Worm (Caenorhabditis elegans) whole organism, L3 larva: Measurements from ENCODE around the gene C08E8.2.

Experiments
- ZK546.5 ChIP-seq: sonication (generic microtip); optimal IDR thresholded peaks from 2 replicates; lab custom pipeline; 2017; ENCODE audit warnings: missing biosample characterization, missing genetic modification characterization
- aly-2 ChIP-seq: fragments of 150-350 bp; optimal IDR thresholded peaks from 2 replicates; lab custom pipeline; 2014; ENCODE audit warnings: missing biosample characterization, missing genetic modification characterization
- ama-1 ChIP-seq: fragments of 150-350 bp; optimal IDR thresholded peaks from 2 replicates; lab custom pipeline; 2018
- ceh-16 ChIP-seq: sonication (generic microtip); optimal IDR thresholded peaks from 2 replicates; lab custom pipeline; 2017; ENCODE audit warnings: missing biosample characterization, missing genetic modification characterization
- ceh-28 ChIP-seq: fragments of 150-350 bp; optimal IDR thresholded peaks from 2 replicates; lab custom pipeline; 2014; ENCODE audit warnings: missing biosample characterization, missing genetic modification reagents, missing genetic modification characterization
- ceh-82 ChIP-seq: fragments of 150-350 bp; optimal IDR thresholded peaks from 2 replicates; lab custom pipeline; 2014; ENCODE audit warnings: missing biosample characterization, missing genetic modification characterization
- daf-12 ChIP-seq: fragments of 150-350 bp; optimal IDR thresholded peaks from 2 replicates; lab custom pipeline; 2014; ENCODE audit warnings: missing biosample characterization, missing genetic modification reagents, missing genetic modification characterization
- egl-27 ChIP-seq: sonication (generic microtip); optimal IDR thresholded peaks from 4 replicates; lab custom pipeline; 2017; ENCODE audit warnings: missing biosample characterization, missing genetic modification reagents, missing genetic modification characterization
- elt-1 ChIP-seq: fragments of 150-350 bp; optimal IDR thresholded peaks from 2 replicates; lab custom pipeline; 2014; ENCODE audit warnings: missing biosample characterization, missing genetic modification characterization
- elt-2 ChIP-seq: sonication (generic microtip); optimal IDR thresholded peaks from 2 replicates; lab custom pipeline; 2016; ENCODE audit warnings: missing genetic modification reagents, mild to moderate bottlenecking, missing genetic modification characterization, missing compliant biosample characterization
- elt-3 ChIP-seq, 3 experiments: fragments of 150-350 bp in 1 of 3; sonication (generic microtip) in 2 of 3; optimal IDR thresholded peaks; 2 replicates in 2 of 3; 4 replicates in 1 of 3; lab custom pipeline; 2014 to 2017; ENCODE audit warnings: missing biosample characterization in 3 of 3, missing genetic modification characterization in 3 of 3
- fkh-10 ChIP-seq: sonication (generic microtip); optimal IDR thresholded peaks from 2 replicates; lab custom pipeline; 2017; ENCODE audit warnings: missing biosample characterization, missing genetic modification reagents, missing genetic modification characterization
- fkh-2 ChIP-seq: fragments of 150-350 bp; optimal IDR thresholded peaks from 2 replicates; lab custom pipeline; 2014; ENCODE audit warnings: missing biosample characterization, missing genetic modification reagents, missing genetic modification characterization
- fos-1 ChIP-seq: fragments of 150-350 bp; optimal IDR thresholded peaks from 2 replicates; lab custom pipeline; 2014; ENCODE audit warnings: missing biosample characterization, missing genetic modification characterization
- hmg-11 ChIP-seq: sonication (generic microtip); optimal IDR thresholded peaks from 2 replicates; lab custom pipeline; 2016; ENCODE audit warnings: missing genetic modification characterization, missing compliant biosample characterization
- jun-1 ChIP-seq: fragments of 150-350 bp; optimal IDR thresholded peaks from 2 replicates; lab custom pipeline; 2014; ENCODE audit warnings: missing biosample characterization, missing genetic modification reagents, missing genetic modification characterization
- lsy-12 ChIP-seq: sonication (generic microtip); optimal IDR thresholded peaks from 2 replicates; lab custom pipeline; 2016; ENCODE audit warnings: mild to moderate bottlenecking, missing genetic modification characterization, missing compliant biosample characterization
- nhr-11 ChIP-seq: fragments of 150-350 bp; optimal IDR thresholded peaks from 2 replicates; lab custom pipeline; 2014; ENCODE audit warnings: missing biosample characterization, missing genetic modification characterization
- nhr-237 ChIP-seq: fragments of 150-350 bp; optimal IDR thresholded peaks from 2 replicates; lab custom pipeline; 2014; ENCODE audit warnings: missing biosample characterization, missing genetic modification characterization
- nhr-25 ChIP-seq: sonication (generic microtip); optimal IDR thresholded peaks from 2 replicates; lab custom pipeline; 2017; ENCODE audit warnings: missing biosample characterization, missing genetic modification characterization
- nhr-43 ChIP-seq: sonication (generic microtip); optimal IDR thresholded peaks from 2 replicates; lab custom pipeline; 2016; ENCODE audit warnings: mild to moderate bottlenecking, missing genetic modification characterization, missing compliant biosample characterization; ENCODE audit not compliant: poor library complexity, severe bottlenecking
- nhr-67 ChIP-seq: fragments of 150-350 bp; optimal IDR thresholded peaks from 2 replicates; lab custom pipeline; 2014; ENCODE audit warnings: missing biosample characterization, missing genetic modification characterization
- nhr-76 ChIP-seq: fragments of 150-350 bp; sonication (generic microtip); optimal IDR thresholded peaks from 5 replicates; lab custom pipeline; 2014; ENCODE audit warnings: missing biosample characterization, missing genetic modification characterization
- nhr-77 ChIP-seq: fragments of 150-350 bp; optimal IDR thresholded peaks from 2 replicates; lab custom pipeline; 2014; ENCODE audit warnings: missing biosample characterization, missing genetic modification characterization
- pha-4 ChIP-seq: fragments of 150-350 bp; optimal IDR thresholded peaks from 2 replicates; lab custom pipeline; 2014; ENCODE audit warnings: missing biosample characterization, missing genetic modification reagents, missing genetic modification characterization
- pqm-1 ChIP-seq: fragments of 150-350 bp; optimal IDR thresholded peaks from 2 replicates; lab custom pipeline; 2017; ENCODE audit warnings: missing biosample characterization, missing genetic modification characterization, inconsistent platforms
- snpc-4 ChIP-seq: fragments of 150-350 bp; optimal IDR thresholded peaks from 2 replicates; lab custom pipeline; 2014; ENCODE audit warnings: missing biosample characterization, missing genetic modification characterization
- unc-62 ChIP-seq: fragments of 150-350 bp; sonication (generic microtip); optimal IDR thresholded peaks from 4 replicates; lab custom pipeline; 2014; ENCODE audit warnings: missing biosample characterization, missing genetic modification reagents, missing genetic modification characterization
- zag-1 ChIP-seq: fragments of 150-350 bp; optimal IDR thresholded peaks from 2 replicates; lab custom pipeline; 2014; ENCODE audit warnings: missing biosample characterization, missing genetic modification characterization

C08E8.2 gene

ce11 chrV:18346080-18346479, 9.6 kb downstream of the C08E8.2 start (continued):
- TF ChIP-seq nhr-43 (tag; lab: Kevin White, UChicago) (peak; percentile 75), fos-1 (peak; percentile 81), ama-1 (lab: Kevin White, UChicago) (no peak), daf-12 (no peak), snpc-4 (tag; lab: Kevin White, UChicago) (no peak), elt-3 (tag; optimal IDR thresholded peaks at IDR 0.05; lab: Kevin White, UChicago) (peak; percentile 68 to 96 (median 94)), ceh-82 (tag; lab: Kevin White, UChicago) (no peak)

- TF ChIP-seq elt-3 (tag; optimal IDR thresholded peaks at IDR 0.05; lab: Kevin White, UChicago) (no peak), zag-1 (tag; lab: Kevin White, UChicago) (no peak), lsy-12 (no peak), nhr-237 (tag; lab: Kevin White, UChicago) (no peak), ama-1 (lab: Kevin White, UChicago) (no peak), ceh-16 (tag; lab: Kevin White, UChicago) (no peak), nhr-67 (tag; lab: Kevin White, UChicago) (no peak), fkh-10 (GFP tag; lab: Kevin White, UChicago) (no peak), snpc-4 (tag; lab: Kevin White, UChicago) (no peak), egl-27 (tag; lab: Kevin White, UChicago) (no peak)
Observed at ce11 chrV:18344194-18344593, 11.4 kb downstream of the C08E8.2 start.

ce11 chrV:18339807-18340206, 15.8 kb downstream of the C08E8.2 start, which contains the start of gene C08E8.10:
Gene C08E8.10, minus strand, starts transcription at chrV:18339907.
- no peak for TF ChIP-seq nhr-25 (tag; lab: Kevin White, UChicago)
- TF ChIP-seq hmg-11 (tag; lab: Kevin White, UChicago) = no peak
- TF ChIP-seq snpc-4 (tag; lab: Kevin White, UChicago) = no peak
- TF ChIP-seq nhr-11 (tag; lab: Kevin White, UChicago) = no peak
- TF ChIP-seq elt-1 (tag; lab: Kevin White, UChicago) = no peak

ce11 chrV:18337643-18338042, 18.0 kb downstream of the C08E8.2 start:
- TF ChIP-seq unc-62 (GFP tag; lab: Kevin White, UChicago) (no peak), nhr-25 (tag; lab: Kevin White, UChicago) (no peak), ceh-28 (tag; lab: Kevin White, UChicago) (peak; percentile 57)

ce11 chrV:18331086-18331485, 24.6 kb downstream of the C08E8.2 start, which contains the start of gene B0462.4:
Gene B0462.4, minus strand, starts transcription at chrV:18331186.
- TF ChIP-seq nhr-43 (tag; lab: Kevin White, UChicago) (no peak), aly-2 (tag; lab: Kevin White, UChicago) (no peak), pha-4 (tag; lab: Kevin White, UChicago) (no peak), ZK546.5 (tag; lab: Kevin White, UChicago) (no peak), nhr-77 (tag; lab: Kevin White, UChicago) (no peak), egl-27 (tag; lab: Kevin White, UChicago) (no peak), nhr-76 (tag; lab: Kevin White, UChicago) (no peak), ceh-28 (tag; lab: Kevin White, UChicago) (no peak), nhr-25 (tag; lab: Kevin White, UChicago) (no peak), nhr-67 (tag; lab: Kevin White, UChicago) (no peak), ama-1 (lab: Kevin White, UChicago) (no peak)

- TF ChIP-seq pha-4 (tag; lab: Kevin White, UChicago) = peak; percentile 9
- peak; percentile 73 for TF ChIP-seq elt-2
- TF ChIP-seq lsy-12 = no peak
- peak; percentile 15 for TF ChIP-seq pqm-1 (tag; lab: Kevin White, UChicago)
- TF ChIP-seq jun-1 (tag; lab: Kevin White, UChicago) = peak; percentile 51
Observed at ce11 chrV:18324525-18324924, 31.1 kb downstream of the C08E8.2 start.

- TF ChIP-seq fkh-2 (no peak), pqm-1 (tag; lab: Kevin White, UChicago) (peak; percentile 3), elt-2 (peak; percentile 50)
Observed at ce11 chrV:18323231-18323630, 32.4 kb downstream of the C08E8.2 start, which contains the start of gene B0462.5. Gene B0462.5, minus strand, starts transcription at chrV:18323331.
